Fruit fly (Drosophila melanogaster) whole organism, embryonic: Measurements from ENCODE around the gene car.

Source experiments
- Antp ChIP-seq: fragments of 200-800 bp; sonication (Bioruptor generic); optimal IDR thresholded peaks from 3 replicates; lab custom pipeline; 2016; ENCODE audit warnings: missing biosample characterization, missing genetic modification characterization
- CG10209 ChIP-seq: fragments of 200-800 bp; sonication (Bioruptor generic); optimal IDR thresholded peaks from 3 replicates; lab custom pipeline; 2017; ENCODE audit warnings: missing biosample characterization, mild to moderate bottlenecking, missing genetic modification characterization, missing genetic modification reagents
- CG10959 ChIP-seq: fragments of 200-800 bp; sonication (Bioruptor generic); IDR thresholded peaks from 2 replicates; pipeline ENCODE4 v1.3.6; 2022; ENCODE audit warnings: missing biosample characterization, missing genetic modification characterization
- CG11504 ChIP-seq: fragments of 200-800 bp; sonication (Bioruptor generic); optimal IDR thresholded peaks from 3 replicates; lab custom pipeline; 2019; ENCODE audit warnings: missing biosample characterization, mild to moderate bottlenecking, missing genetic modification characterization, moderate library complexity
- CG12219 ChIP-seq: fragments of 200-800 bp; sonication (Bioruptor generic); optimal IDR thresholded peaks from 3 replicates; lab custom pipeline; 2018; ENCODE audit warnings: missing biosample characterization, mild to moderate bottlenecking, missing genetic modification characterization
- CG12299 ChIP-seq: fragments of 200-800 bp; sonication (Bioruptor generic); optimal IDR thresholded peaks from 2 replicates; lab custom pipeline; 2018; ENCODE audit warnings: missing biosample characterization, mild to moderate bottlenecking, missing genetic modification characterization
- CG12744 ChIP-seq: fragments of 200-800 bp; sonication (Bioruptor generic); optimal IDR thresholded peaks from 2 replicates; lab custom pipeline; 2016; ENCODE audit warnings: missing biosample characterization, missing genetic modification characterization
- CG14014 ChIP-seq: fragments of 200-800 bp; sonication (Bioruptor generic); IDR thresholded peaks from 2 replicates; pipeline ENCODE4 v1.3.6; 2022; ENCODE audit warnings: missing biosample characterization, missing genetic modification characterization
- CG14860 ChIP-seq: fragments of 200-800 bp; sonication (Bioruptor generic); IDR thresholded peaks from 3 replicates; pipeline ENCODE4 v1.3.6; 2022; ENCODE audit warnings: missing biosample characterization, missing genetic modification characterization; ENCODE audit not compliant: partially characterized antibody
- CG15011 ChIP-seq: fragments of 200-800 bp; sonication (Bioruptor generic); optimal IDR thresholded peaks from 3 replicates; lab custom pipeline; 2018; ENCODE audit warnings: missing biosample characterization, mild to moderate bottlenecking, missing genetic modification characterization
- CG15696 ChIP-seq: fragments of 200-800 bp; sonication (Bioruptor generic); optimal IDR thresholded peaks from 2 replicates; lab custom pipeline; 2019; ENCODE audit warnings: missing biosample characterization, mild to moderate bottlenecking, missing genetic modification characterization, moderate library complexity
- CG1603 ChIP-seq: fragments of 200-800 bp; sonication (Bioruptor generic); optimal IDR thresholded peaks from 2 replicates; lab custom pipeline; 2019; ENCODE audit warnings: missing biosample characterization, mild to moderate bottlenecking, missing genetic modification characterization, moderate library complexity
- CG16815 ChIP-seq: fragments of 200-800 bp; sonication (Bioruptor generic); optimal IDR thresholded peaks from 3 replicates; lab custom pipeline; 2017; ENCODE audit warnings: missing biosample characterization, mild to moderate bottlenecking, missing genetic modification characterization
- CG17186 ChIP-seq: fragments of 200-800 bp; sonication (Bioruptor generic); optimal IDR thresholded peaks from 3 replicates; lab custom pipeline; 2017; ENCODE audit warnings: missing biosample characterization, missing genetic modification reagents, missing genetic modification characterization
- CG17361 ChIP-seq: fragments of 200-800 bp; sonication (Bioruptor generic); IDR thresholded peaks from 3 replicates; pipeline ENCODE4 v1.3.6; 2022; ENCODE audit warnings: missing biosample characterization, missing genetic modification characterization
- CG17385 ChIP-seq: fragments of 200-800 bp; sonication (Bioruptor generic); optimal IDR thresholded peaks from 3 replicates; lab custom pipeline; 2018; ENCODE audit warnings: missing biosample characterization, mild to moderate bottlenecking, missing genetic modification characterization
- CG17612 ChIP-seq: fragments of 200-800 bp; sonication (Bioruptor generic); IDR thresholded peaks from 2 replicates; pipeline ENCODE4 v1.3.6; 2022; ENCODE audit warnings: missing biosample characterization, missing genetic modification characterization
- CG1792 ChIP-seq: fragments of 200-800 bp; sonication (Bioruptor generic); optimal IDR thresholded peaks from 2 replicates; lab custom pipeline; 2016; ENCODE audit warnings: missing biosample characterization, missing genetic modification characterization
- CG18764 ChIP-seq: fragments of 200-800 bp; sonication (Bioruptor generic); optimal IDR thresholded peaks from 3 replicates; lab custom pipeline; 2016; ENCODE audit warnings: missing biosample characterization, missing genetic modification characterization
- CG2129 ChIP-seq: fragments of 200-800 bp; sonication (Bioruptor generic); IDR thresholded peaks from 2 replicates; pipeline ENCODE4 v1.3.6; 2022; ENCODE audit warnings: missing biosample characterization, missing genetic modification characterization; ENCODE audit not compliant: partially characterized antibody
- CG32532 ChIP-seq: fragments of 200-800 bp; sonication (Bioruptor generic); IDR thresholded peaks from 2 replicates; pipeline ENCODE4 v1.3.6; 2022; ENCODE audit warnings: missing biosample characterization, missing genetic modification characterization
- CG33557 ChIP-seq: fragments of 200-800 bp; sonication (Bioruptor generic); optimal IDR thresholded peaks from 2 replicates; lab custom pipeline; 2019; ENCODE audit warnings: missing biosample characterization, mild to moderate bottlenecking, missing genetic modification characterization, moderate library complexity
- CG3838 ChIP-seq: fragments of 200-800 bp; sonication (Bioruptor generic); optimal IDR thresholded peaks from 3 replicates; lab custom pipeline; 2016; ENCODE audit warnings: missing biosample characterization, missing genetic modification characterization
- CG4707 ChIP-seq: fragments of 200-800 bp; sonication (Bioruptor generic); optimal IDR thresholded peaks from 2 replicates; lab custom pipeline; 2018; ENCODE audit warnings: missing biosample characterization, mild to moderate bottlenecking, missing genetic modification characterization, moderate library complexity
- CG4854 ChIP-seq: fragments of 200-800 bp; sonication (Bioruptor generic); optimal IDR thresholded peaks from 2 replicates; lab custom pipeline; 2016; ENCODE audit warnings: missing biosample characterization, missing genetic modification characterization, inconsistent platforms
- CG8944 ChIP-seq: fragments of 200-800 bp; sonication (Bioruptor generic); optimal IDR thresholded peaks from 3 replicates; lab custom pipeline; 2016; ENCODE audit warnings: missing biosample characterization, missing genetic modification characterization
- Chrac-16 ChIP-seq: fragments of 200-800 bp; sonication (Bioruptor generic); optimal IDR thresholded peaks from 3 replicates; lab custom pipeline; 2016; ENCODE audit warnings: missing biosample characterization, missing genetic modification characterization
- Fer1 ChIP-seq: fragments of 200-800 bp; sonication (Bioruptor generic); optimal IDR thresholded peaks from 2 replicates; lab custom pipeline; 2017; ENCODE audit warnings: missing biosample characterization, mild to moderate bottlenecking, missing genetic modification characterization
- Mrtf ChIP-seq: fragments of 200-800 bp; sonication (Bioruptor generic); IDR thresholded peaks from 3 replicates; pipeline ENCODE4 v1.3.6; 2022; ENCODE audit warnings: missing biosample characterization, missing genetic modification characterization
- NK7.1 ChIP-seq: fragments of 200-800 bp; sonication (Bioruptor generic); optimal IDR thresholded peaks from 3 replicates; lab custom pipeline; 2016; ENCODE audit warnings: missing biosample characterization, missing genetic modification characterization
- Nf-YC ChIP-seq: fragments of 200-800 bp; optimal IDR thresholded peaks from 3 replicates; lab custom pipeline; 2019; ENCODE audit warnings: missing biosample characterization, mild to moderate bottlenecking, missing genetic modification characterization, moderate library complexity
- Poxn ChIP-seq: fragments of 200-800 bp; sonication (Bioruptor generic); IDR thresholded peaks from 2 replicates; pipeline ENCODE4 v1.3.6; 2022; ENCODE audit warnings: missing biosample characterization, missing genetic modification characterization
- Rx ChIP-seq: fragments of 200-800 bp; sonication (Bioruptor generic); IDR thresholded peaks from 2 replicates; pipeline ENCODE4 v1.3.6; 2022; ENCODE audit warnings: missing biosample characterization, missing genetic modification characterization
- cato ChIP-seq: fragments of 200-800 bp; sonication (Bioruptor generic); optimal IDR thresholded peaks from 2 replicates; lab custom pipeline; 2016; ENCODE audit warnings: missing biosample characterization, missing genetic modification characterization, borderline replicate concordance
- corto ChIP-seq: fragments of 200-800 bp; sonication (Bioruptor generic); optimal IDR thresholded peaks from 2 replicates; lab custom pipeline; 2016; ENCODE audit warnings: missing biosample characterization, mild to moderate bottlenecking, missing genetic modification characterization, moderate library complexity
- dimm ChIP-seq: fragments of 200-800 bp; sonication (Bioruptor generic); IDR thresholded peaks from 2 replicates; pipeline ENCODE4 v1.3.6; 2022; ENCODE audit warnings: missing biosample characterization, missing genetic modification characterization
- fd102C ChIP-seq: fragments of 200-800 bp; sonication (Bioruptor generic); optimal IDR thresholded peaks from 2 replicates; lab custom pipeline; 2018; ENCODE audit warnings: missing biosample characterization, mild to moderate bottlenecking, missing genetic modification characterization, moderate library complexity
- fd64A ChIP-seq: fragments of 200-800 bp; sonication (Bioruptor generic); optimal IDR thresholded peaks from 3 replicates; lab custom pipeline; 2018; ENCODE audit warnings: missing biosample characterization, mild to moderate bottlenecking, missing genetic modification characterization
- gt ChIP-seq: fragments of 200-800 bp; sonication (Bioruptor generic); IDR thresholded peaks from 2 replicates; pipeline ENCODE4 v1.3.6; 2022; ENCODE audit warnings: missing biosample characterization, missing genetic modification characterization
- ham ChIP-seq: fragments of 200-800 bp; sonication (Bioruptor generic); IDR thresholded peaks from 2 replicates; pipeline ENCODE4 v1.3.6; 2022; ENCODE audit warnings: missing biosample characterization, missing genetic modification characterization
- kah ChIP-seq: fragments of 200-800 bp; sonication (Bioruptor generic); optimal IDR thresholded peaks from 2 replicates; lab custom pipeline; 2018; ENCODE audit warnings: missing biosample characterization, mild to moderate bottlenecking, missing genetic modification characterization
- lab ChIP-seq: fragments of 200-800 bp; sonication (Bioruptor generic); optimal IDR thresholded peaks from 3 replicates; lab custom pipeline; 2017; ENCODE audit warnings: missing biosample characterization, missing genetic modification characterization, mild to moderate bottlenecking, moderate library complexity, missing genetic modification reagents
- maf-S ChIP-seq: fragments of 200-800 bp; sonication (Bioruptor generic); optimal IDR thresholded peaks from 2 replicates; lab custom pipeline; 2016; ENCODE audit warnings: missing biosample characterization, missing genetic modification characterization
- nmo ChIP-seq: fragments of 200-800 bp; sonication (Bioruptor generic); optimal IDR thresholded peaks from 2 replicates; lab custom pipeline; 2018; ENCODE audit warnings: missing biosample characterization, mild to moderate bottlenecking, missing genetic modification characterization, moderate library complexity
- otp ChIP-seq: fragments of 200-800 bp; sonication (Bioruptor generic); IDR thresholded peaks from 3 replicates; pipeline ENCODE4, ENCODE4 v1.3.6; 2022; ENCODE audit warnings: missing biosample characterization, missing genetic modification characterization
- prd ChIP-seq, 3 experiments: fragments of >200 bp in 2 of 3; fragments of 200-800 bp in 1 of 3; sonication (Bioruptor generic) in 1 of 3; optimal IDR thresholded peaks in 2 of 3; IDR thresholded peaks in 1 of 3; 2 replicates in 2 of 3; 3 replicates in 1 of 3; pipeline versions ENCODE4 v1.3.6 to Lab custom; 2017 to 2022; ENCODE audit warnings: missing biosample characterization in 1 of 3, missing genetic modification characterization in 1 of 3
- repo ChIP-seq: fragments of 200-800 bp; sonication (Bioruptor generic); optimal IDR thresholded peaks from 2 replicates; lab custom pipeline; 2016; ENCODE audit warnings: missing biosample characterization, missing genetic modification characterization
- row ChIP-seq: fragments of 200-800 bp; sonication (Bioruptor generic); IDR thresholded peaks from 3 replicates; pipeline ENCODE4 v1.3.6; 2022; ENCODE audit warnings: missing biosample characterization, missing genetic modification characterization
- trh ChIP-seq: fragments of 200-800 bp; sonication (Bioruptor generic); optimal IDR thresholded peaks from 2 replicates; lab custom pipeline; 2016; ENCODE audit warnings: missing biosample characterization, missing genetic modification characterization
- vfl ChIP-seq: fragments of 200-800 bp; sonication (Bioruptor generic); optimal IDR thresholded peaks from 2 replicates; lab custom pipeline; 2016; ENCODE audit warnings: missing biosample characterization, missing genetic modification characterization

The car gene

DNA sequence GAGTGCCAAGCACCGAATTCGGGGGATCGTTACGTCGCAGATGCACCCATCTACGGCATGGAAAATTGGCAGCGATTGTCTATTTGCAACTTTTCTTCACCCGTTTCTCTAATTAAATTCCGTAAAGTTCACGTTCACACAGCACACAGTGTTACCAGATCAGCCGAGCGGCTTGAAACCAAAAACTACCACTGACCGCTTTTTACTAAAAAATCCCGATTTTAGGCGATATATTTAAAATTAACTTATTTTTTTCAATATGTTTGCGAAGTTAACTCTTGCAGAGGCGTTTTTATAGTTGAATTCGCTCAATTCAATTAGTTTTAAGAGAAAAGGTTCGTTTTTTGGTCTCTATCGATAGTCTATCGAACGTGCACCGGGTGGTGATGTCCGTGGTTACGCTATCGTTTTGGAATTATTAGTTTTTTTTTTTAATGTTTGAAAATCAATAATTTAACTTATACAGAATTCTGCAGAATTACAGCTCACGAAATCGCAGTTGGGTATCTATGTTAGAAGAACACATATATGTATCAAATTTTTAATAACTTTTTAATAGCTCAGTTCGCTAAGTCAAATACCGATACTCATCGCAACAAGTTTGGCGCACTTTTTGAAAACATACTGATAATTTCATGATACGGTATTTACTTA lies 14.0 kb downstream of the car start, which contains the start of gene Tao (continued):
- TF ChIP-seq CG12219 (GFP tag; lab: Kevin White, UChicago) = no peak
- no peak for TF ChIP-seq ham (GFP tag; lab: Robert Waterston, UW)
- TF ChIP-seq CG8944 (GFP tag; lab: Kevin White, UChicago) = no peak
- no peak for TF ChIP-seq corto (GFP tag; lab: Kevin White, UChicago)
- no peak for TF ChIP-seq CG11504 (tag; lab: Kevin White, UChicago)
- no peak for TF ChIP-seq fd102C (GFP tag; lab: Kevin White, UChicago)
- TF ChIP-seq CG12744 (GFP tag; lab: Kevin White, UChicago) = no peak
- TF ChIP-seq Antp (GFP tag; lab: Kevin White, UChicago) = no peak
- no peak for TF ChIP-seq CG1603 (tag; lab: Kevin White, UChicago)
- TF ChIP-seq CG15011 (GFP tag; lab: Kevin White, UChicago) = no peak
- TF ChIP-seq trh (GFP tag; lab: Kevin White, UChicago) = no peak
- no peak for TF ChIP-seq CG18764
- no peak for TF ChIP-seq otp (GFP tag; lab: Robert Waterston, UW)
- no peak for TF ChIP-seq CG33557 (GFP tag; lab: Kevin White, UChicago)
- no peak for TF ChIP-seq CG15696 (tag; lab: Kevin White, UChicago)
- no peak for TF ChIP-seq Chrac-16 (GFP tag; lab: Kevin White, UChicago)
- no peak for TF ChIP-seq vfl (GFP tag; lab: Kevin White, UChicago)
- no peak for TF ChIP-seq CG10209 (GFP tag; lab: Kevin White, UChicago)
- no peak for TF ChIP-seq CG17385 (GFP tag; lab: Kevin White, UChicago)
- no peak for TF ChIP-seq CG4707
- peak; percentile 41; the same call in 2 of the 3 replicates for TF ChIP-seq row (GFP tag; lab: Robert Waterston, UW)
- no peak for TF ChIP-seq maf-S
- no peak for TF ChIP-seq prd (optimal IDR thresholded peaks at IDR 0.05; lab: Kevin White, UChicago)
- TF ChIP-seq prd (GFP tag; IDR thresholded peaks at IDR 0.05; lab: Robert Waterston, UW) = no peak; the same call in 2 of the 3 replicates
- TF ChIP-seq CG17612 = no peak
- TF ChIP-seq kah (GFP tag; lab: Kevin White, UChicago) = no peak
- no peak for TF ChIP-seq CG1792
- no peak for TF ChIP-seq Poxn
- no peak for TF ChIP-seq CG17186
- TF ChIP-seq CG3838 (GFP tag; lab: Kevin White, UChicago) = no peak
- TF ChIP-seq CG12299 (tag; lab: Kevin White, UChicago) = no peak
- peak; percentile 40; the same call in 1 of the 3 replicates for TF ChIP-seq CG17361
- no peak for TF ChIP-seq Nf-YC
- no peak for TF ChIP-seq Mrtf (GFP tag; lab: Robert Waterston, UW)
- TF ChIP-seq CG2129 (GFP tag; lab: Robert Waterston, UW) = peak; percentile 68
- no peak for TF ChIP-seq Fer1 (GFP tag; lab: Kevin White, UChicago)
- no peak for TF ChIP-seq CG4854 (GFP tag; lab: Kevin White, UChicago)
- no peak for TF ChIP-seq lab (GFP tag; lab: Kevin White, UChicago)
- TF ChIP-seq gt = no peak
- no peak for TF ChIP-seq Rx (GFP tag; lab: Robert Waterston, UW)
- peak; percentile 43 for TF ChIP-seq nmo (GFP tag; lab: Kevin White, UChicago)
- no peak for TF ChIP-seq fd64A (GFP tag; lab: Kevin White, UChicago)
- no peak for TF ChIP-seq CG16815 (GFP tag; lab: Kevin White, UChicago)
- TF ChIP-seq CG32532 (GFP tag; lab: Robert Waterston, UW) = no peak
- TF ChIP-seq dimm = no peak
- TF ChIP-seq NK7.1 (GFP tag; lab: Kevin White, UChicago) = no peak
- no peak for TF ChIP-seq cato
- TF ChIP-seq CG14860 (GFP tag; lab: Robert Waterston, UW) = peak; percentile 88; the same call in 2 of the 3 replicates
- TF ChIP-seq CG10959 = no peak
- TF ChIP-seq CG14014 = no peak
- TF ChIP-seq repo (GFP tag; lab: Kevin White, UChicago) = no peak
